Worm (Caenorhabditis elegans) whole organism, late embryonic: ENCODE data around the gene F52G3.8.
A peak's percentile ranks its signal among the peaks of the same experiment; 100 is the strongest.

Experiments used
- F13H6.1 ChIP-seq: sonication (generic microtip); optimal IDR thresholded peaks from 2 replicates; lab custom pipeline; 2016; ENCODE audit warnings: missing genetic modification characterization, missing compliant biosample characterization
- ama-1 ChIP-seq: fragments of 150-350 bp; optimal IDR thresholded peaks from 2 replicates; lab custom pipeline; 2014
- ceh-34 ChIP-seq: sonication (generic microtip); optimal IDR thresholded peaks from 2 replicates; lab custom pipeline; 2016; ENCODE audit warnings: mild to moderate bottlenecking, missing genetic modification characterization, missing compliant biosample characterization
- ceh-45 ChIP-seq: fragments of 200-800 bp; sonication (Bioruptor generic); IDR thresholded peaks from 2 replicates; pipeline ENCODE4 v1.3.6; 2022; ENCODE audit warnings: missing genetic modification reagents, missing genetic modification characterization, missing compliant biosample characterization
- ceh-6 ChIP-seq: fragments of 200-800 bp; sonication (Bioruptor generic); optimal IDR thresholded peaks from 2 replicates; lab custom pipeline; 2018; ENCODE audit warnings: mild to moderate bottlenecking, missing genetic modification characterization, missing compliant biosample characterization
- eyg-1 ChIP-seq: sonication (generic microtip); optimal IDR thresholded peaks from 2 replicates; lab custom pipeline; 2016; ENCODE audit warnings: missing genotype, missing genetic modification characterization, missing compliant biosample characterization
- nhr-11 ChIP-seq: fragments of 150-350 bp; optimal IDR thresholded peaks from 2 replicates; lab custom pipeline; 2014; ENCODE audit warnings: missing biosample characterization, missing genetic modification characterization
- npax-4 ChIP-seq: sonication (generic microtip); optimal IDR thresholded peaks from 2 replicates; lab custom pipeline; 2016; ENCODE audit warnings: missing genetic modification characterization, missing compliant biosample characterization
- pha-2 ChIP-seq: sonication (generic microtip); optimal IDR thresholded peaks from 2 replicates; lab custom pipeline; 2017; ENCODE audit warnings: mild to moderate bottlenecking, missing genetic modification characterization, missing compliant biosample characterization
- pha-4 ChIP-seq: fragments of 150-350 bp; optimal IDR thresholded peaks from 2 replicates; lab custom pipeline; 2018; ENCODE audit warnings: missing biosample characterization, missing genetic modification reagents, missing genetic modification characterization

DNA sequence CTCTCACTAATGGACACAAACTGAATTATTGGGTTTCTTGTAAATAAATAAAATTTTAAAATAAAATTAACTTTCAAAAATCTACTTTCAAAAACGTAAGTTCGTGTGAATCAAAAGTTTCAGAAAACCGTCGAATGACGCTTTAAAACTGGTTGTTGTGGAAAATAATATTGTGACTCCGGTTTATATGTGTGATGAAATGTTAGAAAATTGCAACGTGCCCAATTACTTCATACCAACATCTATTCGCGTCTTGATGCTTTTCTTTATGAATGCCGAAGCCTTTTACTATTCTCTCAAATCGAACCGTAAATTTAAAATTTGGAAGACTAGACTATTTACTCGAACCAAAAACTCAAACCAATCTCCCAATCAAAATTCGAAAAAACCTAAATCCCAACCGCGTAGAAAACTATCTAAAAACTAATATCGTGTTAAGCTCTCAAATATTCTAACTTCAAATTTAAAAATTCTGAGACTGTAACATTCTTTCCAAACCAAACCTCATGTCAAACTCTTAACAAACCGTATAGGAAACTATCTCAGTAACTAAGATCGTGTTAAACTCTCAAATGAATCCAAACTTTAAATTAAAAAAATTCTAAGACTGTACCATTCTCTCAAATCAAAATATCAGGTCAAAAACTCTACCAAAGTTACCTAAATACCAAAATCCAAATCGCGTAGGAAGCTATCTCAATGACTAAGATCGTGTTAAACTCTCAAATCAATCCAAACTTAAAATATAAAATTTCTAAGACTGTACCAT is 21.3 kb downstream of the F52G3.8 start:
- TF ChIP-seq ceh-45: no peak
- no peak for TF ChIP-seq npax-4 (tag; lab: Kevin White, UChicago)
- TF ChIP-seq eyg-1 (tag; lab: Kevin White, UChicago): no peak
- TF ChIP-seq ceh-34: no peak
- peak; percentile 29 for TF ChIP-seq nhr-11 (tag; lab: Kevin White, UChicago)
- TF ChIP-seq F13H6.1 (tag; lab: Kevin White, UChicago): peak; percentile 17
- TF ChIP-seq ceh-6: no peak
- TF ChIP-seq pha-2 (tag; lab: Kevin White, UChicago): no peak
- no peak for TF ChIP-seq pha-4
- TF ChIP-seq ama-1: peak; percentile 87
